Worm (Caenorhabditis elegans): ENCODE measurements around the gene erp-44.2.
A peak's percentile ranks its signal among the peaks of the same experiment; 100 is the strongest.

erp-44.2 gene

ce11 chrIV:7783801-7784411, 50.6 kb downstream of the erp-44.2 start, which contains the start of gene tag-321:
tag-321 (minus strand) TSS chrIV:7783851.
- no peak for TF ChIP-seq egl-44 (GFP tag; IDR thresholded peaks at IDR 0.05)
- TF ChIP-seq hsf-1 (GFP tag; IDR thresholded peaks at IDR 0.05), result 0 out of 2 replicates have a peak, but pooled peaks have one; percentile 44
- TF ChIP-seq nhr-80 (tag; optimal IDR thresholded peaks at IDR 0.05), result peak; percentile 63

Measured in whole organism, young adult.